Fruit fly (Drosophila melanogaster) whole organism, wandering third instar larva: Measurements from ENCODE around the gene CG15597.

ENCODE experiments used
- Myc ChIP-seq: fragments of >200 bp; optimal IDR thresholded peaks from 2 replicates; lab custom pipeline; 2017
- br ChIP-seq: fragments of 200-800 bp; sonication (Bioruptor generic); optimal IDR thresholded peaks from 2 replicates; lab custom pipeline; 2016; ENCODE audit warnings: missing biosample characterization, missing genetic modification characterization
- lola ChIP-seq: fragments of >200 bp; optimal IDR thresholded peaks from 2 replicates; lab custom pipeline; 2017; ENCODE audit warnings: missing biosample characterization, missing genetic modification characterization

dm6 chr3R:6238977-6239376 lies 46.0 kb downstream of the CG15597 start:
- TF ChIP-seq br (GFP tag; lab: Kevin White, UChicago) = no peak
- TF ChIP-seq lola (GFP tag; lab: Kevin White, UChicago) = no peak
- TF ChIP-seq Myc (lab: Kevin White, UChicago) = peak; percentile 53
